Fruit fly (Drosophila melanogaster) whole organism, embryonic: ENCODE results near the gene CG13392.

Source experiments
- Ada2b ChIP-seq: fragments of 200-800 bp; sonication (Bioruptor generic); IDR thresholded peaks from 2 replicates; pipeline ENCODE4 v1.3.6; 2022; ENCODE audit warnings: missing biosample characterization, missing genetic modification characterization
- Atf6 ChIP-seq: fragments of 200-800 bp; sonication (Bioruptor generic); IDR thresholded peaks from 2 replicates; pipeline ENCODE4 v1.3.6; 2022; ENCODE audit warnings: missing biosample characterization, missing genetic modification characterization
- BtbVII ChIP-seq: fragments of 200-800 bp; sonication (Bioruptor generic); optimal IDR thresholded peaks from 3 replicates; lab custom pipeline; 2017; ENCODE audit warnings: missing biosample characterization, mild to moderate bottlenecking, missing genetic modification characterization
- CG10209 ChIP-seq: fragments of 200-800 bp; sonication (Bioruptor generic); optimal IDR thresholded peaks from 3 replicates; lab custom pipeline; 2017; ENCODE audit warnings: missing biosample characterization, mild to moderate bottlenecking, missing genetic modification characterization, missing genetic modification reagents
- CG10543 ChIP-seq: fragments of 200-800 bp; sonication (Bioruptor generic); optimal IDR thresholded peaks from 3 replicates; lab custom pipeline; 2017; ENCODE audit warnings: missing biosample characterization, mild to moderate bottlenecking, missing genetic modification characterization, moderate library complexity
- CG11093 ChIP-seq: fragments of 200-800 bp; sonication (Bioruptor generic); IDR thresholded peaks from 3 replicates; pipeline ENCODE4 v1.3.6; 2022; ENCODE audit warnings: missing biosample characterization, missing genetic modification characterization
- CG11504 ChIP-seq: fragments of 200-800 bp; sonication (Bioruptor generic); optimal IDR thresholded peaks from 3 replicates; lab custom pipeline; 2019; ENCODE audit warnings: missing biosample characterization, mild to moderate bottlenecking, missing genetic modification characterization, moderate library complexity
- CG11560 ChIP-seq: fragments of 200-800 bp; sonication (Bioruptor generic); IDR thresholded peaks from 3 replicates; pipeline ENCODE4 v1.3.6; 2022; ENCODE audit warnings: missing biosample characterization, missing genetic modification characterization
- CG11723 ChIP-seq: fragments of 200-800 bp; sonication (Bioruptor generic); optimal IDR thresholded peaks from 2 replicates; lab custom pipeline; 2017; ENCODE audit warnings: missing biosample characterization, mild to moderate bottlenecking, missing genetic modification characterization
- CG15601 ChIP-seq: fragments of 200-800 bp; sonication (Bioruptor generic); optimal IDR thresholded peaks from 3 replicates; lab custom pipeline; 2019; ENCODE audit warnings: missing biosample characterization, mild to moderate bottlenecking, missing genetic modification characterization, moderate library complexity
- CG17568 ChIP-seq: fragments of 200-800 bp; sonication (Bioruptor generic); optimal IDR thresholded peaks from 2 replicates; lab custom pipeline; 2018; ENCODE audit warnings: missing biosample characterization, mild to moderate bottlenecking, missing genetic modification characterization, moderate library complexity
- CG1832 ChIP-seq: fragments of 200-800 bp; sonication (Bioruptor generic); optimal IDR thresholded peaks from 2 replicates; lab custom pipeline; 2017; ENCODE audit warnings: missing biosample characterization, mild to moderate bottlenecking, missing genetic modification characterization, inconsistent platforms
- CG18599 ChIP-seq: fragments of 200-800 bp; sonication (Bioruptor generic); optimal IDR thresholded peaks from 3 replicates; lab custom pipeline; 2017; ENCODE audit warnings: missing biosample characterization, missing genetic modification characterization, mild to moderate bottlenecking, moderate library complexity, missing genetic modification reagents
- CG2129 ChIP-seq: fragments of 200-800 bp; sonication (Bioruptor generic); IDR thresholded peaks from 2 replicates; pipeline ENCODE4 v1.3.6; 2022; ENCODE audit warnings: missing biosample characterization, missing genetic modification characterization; ENCODE audit not compliant: partially characterized antibody
- CG32772 ChIP-seq: fragments of 200-800 bp; sonication (Bioruptor generic); IDR thresholded peaks from 2 replicates; pipeline ENCODE4 v1.3.6; 2022; ENCODE audit warnings: missing biosample characterization, missing genetic modification characterization
- CG43689 ChIP-seq: fragments of 200-800 bp; sonication (Bioruptor generic); IDR thresholded peaks from 2 replicates; pipeline ENCODE4 v1.3.6; 2022; ENCODE audit warnings: missing biosample characterization, missing genetic modification characterization
- CG4820 ChIP-seq: fragments of 200-800 bp; sonication (Bioruptor generic); optimal IDR thresholded peaks from 3 replicates; lab custom pipeline; 2016; ENCODE audit warnings: missing biosample characterization, missing genetic modification characterization
- CG5180 ChIP-seq: fragments of 200-800 bp; sonication (Bioruptor generic); optimal IDR thresholded peaks from 3 replicates; lab custom pipeline; 2017; ENCODE audit warnings: missing biosample characterization, missing genetic modification characterization, mild to moderate bottlenecking, moderate library complexity, missing genetic modification reagents
- CG7963 ChIP-seq: fragments of 200-800 bp; sonication (Bioruptor generic); IDR thresholded peaks from 3 replicates; pipeline ENCODE4 v1.3.6; 2022; ENCODE audit warnings: missing biosample characterization, missing genetic modification characterization; ENCODE audit not compliant: partially characterized antibody
- CoRest ChIP-seq: fragments of 200-800 bp; sonication (Bioruptor generic); optimal IDR thresholded peaks from 3 replicates; lab custom pipeline; 2018; ENCODE audit warnings: missing biosample characterization, mild to moderate bottlenecking, missing genetic modification characterization, moderate library complexity
- Deaf1 ChIP-seq: fragments of 200-800 bp; optimal IDR thresholded peaks from 3 replicates; lab custom pipeline; 2019; ENCODE audit warnings: missing biosample characterization, mild to moderate bottlenecking, missing genetic modification characterization, moderate library complexity
- Doc2 ChIP-seq: fragments of 200-800 bp; sonication (Bioruptor generic); IDR thresholded peaks from 2 replicates; pipeline ENCODE4 v1.3.6; 2022; ENCODE audit warnings: missing biosample characterization, missing genetic modification characterization
- Ets65A ChIP-seq: fragments of 200-800 bp; sonication (Bioruptor generic); peaks from one replicate; lab custom pipeline; 2016; ENCODE audit warnings: missing biosample characterization, missing genetic modification characterization
- Fer1 ChIP-seq: fragments of 200-800 bp; sonication (Bioruptor generic); optimal IDR thresholded peaks from 2 replicates; lab custom pipeline; 2017; ENCODE audit warnings: missing biosample characterization, mild to moderate bottlenecking, missing genetic modification characterization
- Lim3 ChIP-seq: fragments of 200-800 bp; sonication (Bioruptor generic); IDR thresholded peaks from 2 replicates; pipeline ENCODE4 v1.3.6; 2022; ENCODE audit warnings: missing biosample characterization, missing genetic modification characterization
- Lpt ChIP-seq: fragments of >200 bp; optimal IDR thresholded peaks from 2 replicates; lab custom pipeline; 2018; ENCODE audit warnings: missing biosample characterization, missing genetic modification characterization
- NC2α ChIP-seq: fragments of 200-800 bp; sonication (Bioruptor generic); optimal IDR thresholded peaks from 2 replicates; lab custom pipeline; 2016; ENCODE audit warnings: missing biosample characterization, missing genetic modification characterization
- NC2β ChIP-seq: fragments of 200-800 bp; sonication (Bioruptor generic); optimal IDR thresholded peaks from 2 replicates; lab custom pipeline; 2016; ENCODE audit warnings: missing biosample characterization, missing genetic modification characterization
- Nf-YB ChIP-seq: fragments of 200-800 bp; sonication (Bioruptor generic); optimal IDR thresholded peaks from 3 replicates; lab custom pipeline; 2019; ENCODE audit warnings: missing biosample characterization, mild to moderate bottlenecking, missing genetic modification characterization, moderate library complexity
- Poxn ChIP-seq: fragments of 200-800 bp; sonication (Bioruptor generic); IDR thresholded peaks from 2 replicates; pipeline ENCODE4 v1.3.6; 2022; ENCODE audit warnings: missing biosample characterization, missing genetic modification characterization
- Taf1 ChIP-seq: fragments of 200-800 bp; sonication (Bioruptor generic); IDR thresholded peaks from 2 replicates; pipeline ENCODE4 v1.3.6; 2022; ENCODE audit warnings: missing biosample characterization, missing genetic modification characterization
- ash1 ChIP-seq: fragments of 200-800 bp; sonication (Bioruptor generic); optimal IDR thresholded peaks from 2 replicates; lab custom pipeline; 2018; ENCODE audit warnings: missing biosample characterization, mild to moderate bottlenecking, missing genetic modification characterization
- bab2 ChIP-seq: fragments of 200-800 bp; sonication (Bioruptor generic); optimal IDR thresholded peaks from 2 replicates; lab custom pipeline; 2016; ENCODE audit warnings: missing biosample characterization, missing genetic modification characterization
- bcd ChIP-seq: fragments of 200-800 bp; sonication (Bioruptor generic); optimal IDR thresholded peaks from 2 replicates; lab custom pipeline; 2017; ENCODE audit warnings: missing biosample characterization, mild to moderate bottlenecking, missing genetic modification characterization
- bigmax ChIP-seq: fragments of 200-800 bp; sonication (Bioruptor generic); optimal IDR thresholded peaks from 2 replicates; lab custom pipeline; 2018; ENCODE audit warnings: missing biosample characterization, mild to moderate bottlenecking, missing genetic modification characterization
- caup ChIP-seq: fragments of 200-800 bp; sonication (Bioruptor generic); optimal IDR thresholded peaks from 3 replicates; lab custom pipeline; 2017; ENCODE audit warnings: missing biosample characterization, mild to moderate bottlenecking, missing genetic modification characterization, moderate library complexity; ENCODE audit not compliant: severe bottlenecking
- gce ChIP-seq: fragments of 200-800 bp; sonication (Bioruptor generic); IDR thresholded peaks from 3 replicates; pipeline ENCODE4 v1.3.6; 2022; ENCODE audit warnings: missing biosample characterization, missing genetic modification characterization
- grn ChIP-seq: fragments of 200-800 bp; sonication (Bioruptor generic); optimal IDR thresholded peaks from 3 replicates; lab custom pipeline; 2017; ENCODE audit warnings: missing biosample characterization, missing genetic modification characterization
- gro ChIP-seq: fragments of 200-800 bp; sonication (Bioruptor generic); optimal IDR thresholded peaks from 2 replicates; lab custom pipeline; 2016; ENCODE audit warnings: missing biosample characterization, missing genetic modification characterization
- her ChIP-seq: fragments of 200-800 bp; sonication (Bioruptor generic); optimal IDR thresholded peaks from 2 replicates; lab custom pipeline; 2016; ENCODE audit warnings: missing biosample characterization, missing genetic modification characterization
- maf-S ChIP-seq: fragments of 200-800 bp; sonication (Bioruptor generic); optimal IDR thresholded peaks from 2 replicates; lab custom pipeline; 2016; ENCODE audit warnings: missing biosample characterization, missing genetic modification characterization
- prd ChIP-seq, 3 experiments: fragments of >200 bp in 2 of 3; fragments of 200-800 bp in 1 of 3; sonication (Bioruptor generic) in 1 of 3; optimal IDR thresholded peaks in 2 of 3; IDR thresholded peaks in 1 of 3; 2 replicates in 2 of 3; 3 replicates in 1 of 3; pipeline versions ENCODE4 v1.3.6 to Lab custom; 2017 to 2022; ENCODE audit warnings: missing biosample characterization in 1 of 3, missing genetic modification characterization in 1 of 3
- sens ChIP-seq: fragments of 200-800 bp; sonication (Bioruptor generic); peaks from one replicate; lab custom pipeline; 2016; ENCODE audit warnings: missing biosample characterization, missing genetic modification characterization
- so ChIP-seq: fragments of 200-800 bp; sonication (Bioruptor generic); IDR thresholded peaks from 3 replicates; pipeline ENCODE4 v1.3.6; 2022; ENCODE audit warnings: missing biosample characterization, missing genetic modification characterization
- stwl ChIP-seq: fragments of 200-800 bp; sonication (Bioruptor generic); optimal IDR thresholded peaks from 3 replicates; lab custom pipeline; 2018; ENCODE audit warnings: missing biosample characterization, mild to moderate bottlenecking, missing genetic modification characterization, moderate library complexity
- tio ChIP-seq: fragments of 200-800 bp; sonication (Bioruptor generic); optimal IDR thresholded peaks from 2 replicates; lab custom pipeline; 2017; ENCODE audit warnings: missing biosample characterization, missing genetic modification characterization, inconsistent platforms
- ttk ChIP-seq: fragments of 200-800 bp; sonication (Bioruptor generic); IDR thresholded peaks from 2 replicates; pipeline ENCODE4 v2.1.2; 2022; ENCODE audit warnings: missing biosample characterization, missing genetic modification characterization
- tx ChIP-seq: fragments of 200-800 bp; sonication (Bioruptor generic); optimal IDR thresholded peaks from 2 replicates; lab custom pipeline; 2016; ENCODE audit warnings: missing biosample characterization, missing genetic modification characterization
- vvl ChIP-seq: fragments of 200-800 bp; sonication (Bioruptor generic); IDR thresholded peaks from 2 replicates; pipeline ENCODE4 v1.3.6; 2022; ENCODE audit warnings: missing biosample characterization, missing genetic modification characterization
- z ChIP-seq: fragments of 200-800 bp; sonication (Bioruptor generic); IDR thresholded peaks from 3 replicates; pipeline ENCODE4 v1.3.6; 2022; ENCODE audit warnings: missing biosample characterization, missing genetic modification characterization

Gene CG13392

dm6 chr2L:8384108-8384601 lies 1.5 kb upstream of the CG13392 start, which contains the start of the genes Dad1 and CG13384 (continued):
- peak; percentile 91 for TF ChIP-seq CG15601 (tag; lab: Kevin White, UChicago)
- TF ChIP-seq Ets65A (GFP tag; lab: Kevin White, UChicago): peak; percentile 93
- TF ChIP-seq CG5180 (GFP tag; lab: Kevin White, UChicago): peak; percentile 69
- TF ChIP-seq CG18599 (GFP tag; lab: Kevin White, UChicago): peak; percentile 96
- peak; percentile 89 for TF ChIP-seq CG11504 (tag; lab: Kevin White, UChicago)
- peak; percentile 45 for TF ChIP-seq tx (GFP tag; lab: Kevin White, UChicago)
- TF ChIP-seq CG43689 (GFP tag; lab: Robert Waterston, UW): peak; percentile 72
- 0 out of 2 replicates have a peak, but pooled peaks have one; percentile 22 for TF ChIP-seq Doc2
- peak; percentile 63 for TF ChIP-seq bab2 (GFP tag; lab: Kevin White, UChicago)
- no peak for TF ChIP-seq ash1 (GFP tag; lab: Kevin White, UChicago)
- TF ChIP-seq CG4820: peak; percentile 83
- peak; percentile 92 for TF ChIP-seq CG10209
- peak; percentile 74 for TF ChIP-seq CG11723 (GFP tag; lab: Kevin White, UChicago)
- TF ChIP-seq CG10543 (GFP tag; lab: Kevin White, UChicago): peak; percentile 95
- TF ChIP-seq Fer1 (GFP tag; lab: Kevin White, UChicago): peak; percentile 95
- TF ChIP-seq bcd: peak; percentile 92
- peak; percentile 79 for TF ChIP-seq Deaf1
- peak; percentile 79 for TF ChIP-seq Poxn
- peak; percentile 68 for TF ChIP-seq sens (GFP tag; lab: Kevin White, UChicago)
- TF ChIP-seq caup (GFP tag; lab: Kevin White, UChicago): peak; percentile 89
- TF ChIP-seq CG11093 (GFP tag; lab: Robert Waterston, UW): peak; percentile 85
- peak; percentile 81 for TF ChIP-seq Nf-YB (GFP tag; lab: Kevin White, UChicago)
- peak; percentile 10; the same call in 1 of the 2 replicates for TF ChIP-seq Lim3 (GFP tag; lab: Robert Waterston, UW)
- no peak for TF ChIP-seq bigmax (GFP tag; lab: Kevin White, UChicago)
- peak; percentile 46 for TF ChIP-seq grn (GFP tag; lab: Kevin White, UChicago)
- TF ChIP-seq so: peak; percentile 78; the same call in 2 of the 3 replicates
- TF ChIP-seq CG32772 (GFP tag; lab: Robert Waterston, UW): peak; percentile 93
- no peak for TF ChIP-seq CG7963
- peak; percentile 28 for TF ChIP-seq NC2β (GFP tag; lab: Kevin White, UChicago)
- peak; percentile 26 for TF ChIP-seq her (GFP tag; lab: Kevin White, UChicago)
- TF ChIP-seq Lpt (GFP tag; lab: Kevin White, UChicago): no peak
- TF ChIP-seq stwl: peak; percentile 79
- TF ChIP-seq CoRest (tag; lab: Kevin White, UChicago): peak; percentile 98
- TF ChIP-seq NC2α: peak; percentile 5
- TF ChIP-seq prd (optimal IDR thresholded peaks at IDR 0.05; lab: Kevin White, UChicago): no peak
- TF ChIP-seq prd (GFP tag; IDR thresholded peaks at IDR 0.05; lab: Robert Waterston, UW): peak; percentile 95
- no peak for TF ChIP-seq CG1832 (GFP tag; lab: Kevin White, UChicago)
- peak; percentile 40; the same call in 1 of the 3 replicates for TF ChIP-seq gce
- TF ChIP-seq CG2129: peak; percentile 13; the same call in 1 of the 2 replicates
- TF ChIP-seq CG11560 (tag; lab: Robert Waterston, UW): peak; percentile 82
- TF ChIP-seq ttk (GFP tag; lab: Robert Waterston, UW): peak; percentile 81
- TF ChIP-seq tio (GFP tag; lab: Kevin White, UChicago): peak; percentile 88
- peak; percentile 93 for TF ChIP-seq Atf6 (GFP tag; lab: Robert Waterston, UW)
- TF ChIP-seq Taf1 (GFP tag; lab: Robert Waterston, UW): peak; percentile 83
- peak; percentile 95 for TF ChIP-seq vvl
- peak; percentile 83 for TF ChIP-seq Ada2b (GFP tag; lab: Robert Waterston, UW)
- TF ChIP-seq maf-S (GFP tag; lab: Kevin White, UChicago): peak; percentile 66
- peak; percentile 89 for TF ChIP-seq BtbVII (GFP tag; lab: Kevin White, UChicago)
- TF ChIP-seq CG17568 (GFP tag; lab: Kevin White, UChicago): peak; percentile 76
- peak; percentile 20 for TF ChIP-seq gro (GFP tag; lab: Kevin White, UChicago)
- no peak for TF ChIP-seq z
